Worm (Caenorhabditis elegans) whole organism, L2 larva: ENCODE results near the gene nkb-2.

Source experiments
- elt-3 ChIP-seq: sonication (generic microtip); optimal IDR thresholded peaks from 2 replicates; lab custom pipeline; 2017; ENCODE audit warnings: missing biosample characterization, missing genetic modification characterization
- nhr-23 ChIP-seq: fragments of 150-350 bp; optimal IDR thresholded peaks from 2 replicates; lab custom pipeline; 2014; ENCODE audit warnings: missing biosample characterization, missing genetic modification reagents, missing genetic modification characterization
- sma-9 ChIP-seq, 2 experiments: fragments of 150-350 bp in 1 of 2; sonication (generic microtip) in 1 of 2; optimal IDR thresholded peaks; 2 replicates each; lab custom pipeline; 2014 to 2016; ENCODE audit warnings: missing genetic modification characterization in 2 of 2, mild to moderate bottlenecking in 1 of 2, missing biosample characterization in 1 of 2, missing compliant biosample characterization in 1 of 2, missing genetic modification reagents in 1 of 2, moderate library complexity in 1 of 2
- zag-1 ChIP-seq: fragments of 150-350 bp; optimal IDR thresholded peaks from 2 replicates; lab custom pipeline; 2014; ENCODE audit warnings: missing biosample characterization, missing genetic modification characterization

DNA sequence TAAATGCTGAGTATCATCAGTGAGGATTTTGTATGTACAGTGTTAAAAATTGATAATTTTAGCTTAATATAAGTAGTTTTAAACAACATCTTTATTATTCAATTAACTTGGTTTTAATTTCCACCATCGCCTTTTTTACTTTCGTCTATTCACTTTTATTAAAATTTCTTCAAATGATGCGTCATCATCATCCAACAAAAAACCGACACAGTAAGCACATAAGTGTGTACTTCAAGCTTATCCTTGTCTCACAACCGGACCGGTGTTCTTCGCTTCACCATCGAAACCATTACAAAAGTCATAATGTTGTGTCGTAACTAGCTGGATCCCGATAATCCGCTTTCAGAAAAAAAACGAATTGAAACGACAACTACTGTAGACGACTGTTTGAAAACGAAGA is 5.8 kb downstream of the nkb-2 start, which contains the start of gene C43F9.11:
- no peak for TF ChIP-seq zag-1 (tag; lab: Kevin White, UChicago)
- no peak for TF ChIP-seq nhr-23
- no peak for TF ChIP-seq sma-9 (GFP tag; optimal IDR thresholded peaks at IDR 0.05; lab: Kevin White, UChicago)
- no peak for TF ChIP-seq sma-9 (tag; optimal IDR thresholded peaks at IDR 0.05; lab: Kevin White, UChicago)
- TF ChIP-seq elt-3 (tag; lab: Kevin White, UChicago): no peak
